Worm (Caenorhabditis elegans) whole organism, midembryonic: ENCODE data around the gene pqn-96.

Experiments
- T22C8.4 ChIP-seq: fragments of 200-800 bp; sonication (Bioruptor generic); IDR thresholded peaks from 2 replicates; pipeline ENCODE4 v1.3.6; 2022; ENCODE audit warnings: missing genetic modification characterization, missing compliant biosample characterization
- flt-1 ChIP-seq: fragments of 200-800 bp; sonication (Bioruptor generic); IDR thresholded peaks from 2 replicates; pipeline ENCODE4 v1.3.6; 2022; ENCODE audit warnings: missing genetic modification characterization, missing compliant biosample characterization
- ref-1 ChIP-seq: fragments of 200-800 bp; sonication (Bioruptor generic); conservative IDR thresholded peaks from 2 replicates; pipeline ENCODE4 v1.3.6; 2022; ENCODE audit warnings: missing genetic modification reagents, missing genetic modification characterization, missing compliant biosample characterization

- TF ChIP-seq ref-1 (GFP tag; lab: Robert Waterston, UW) (no peak), flt-1 (GFP tag; lab: Robert Waterston, UW) (no peak), T22C8.4 (GFP tag; lab: Robert Waterston, UW) (no peak)
Observed at ce11 chrIII:8467520-8467919, 28.3 kb upstream of the pqn-96 start.
